Fruit fly (Drosophila melanogaster) whole organism, embryonic: ENCODE data around the gene MED18.

Experiments
- ATbp ChIP-seq: fragments of 200-800 bp; sonication (Bioruptor generic); optimal IDR thresholded peaks from 2 replicates; lab custom pipeline; 2017; ENCODE audit warnings: missing biosample characterization, mild to moderate bottlenecking, missing genetic modification characterization, missing genetic modification reagents
- Adf1 ChIP-seq: fragments of 200-800 bp; sonication (Bioruptor generic); IDR thresholded peaks from 2 replicates; pipeline ENCODE4 v1.3.6; 2022; ENCODE audit warnings: missing biosample characterization, missing genetic modification characterization
- Antp ChIP-seq: fragments of 200-800 bp; sonication (Bioruptor generic); optimal IDR thresholded peaks from 3 replicates; lab custom pipeline; 2016; ENCODE audit warnings: missing biosample characterization, missing genetic modification characterization
- BEAF-32 ChIP-seq: fragments of 200-800 bp; sonication (Bioruptor generic); optimal IDR thresholded peaks from 3 replicates; lab custom pipeline; 2017; ENCODE audit warnings: missing biosample characterization, missing genetic modification characterization, mild to moderate bottlenecking, moderate library complexity, missing genetic modification reagents
- Blimp-1 ChIP-seq: fragments of 200-800 bp; sonication (Bioruptor generic); optimal IDR thresholded peaks from 3 replicates; lab custom pipeline; 2018; ENCODE audit warnings: missing biosample characterization, missing genetic modification characterization, mild to moderate bottlenecking, moderate library complexity, missing genetic modification reagents
- CG10321 ChIP-seq: fragments of 200-800 bp; sonication (Bioruptor generic); IDR thresholded peaks from 2 replicates; pipeline ENCODE4 v1.3.6; 2022; ENCODE audit warnings: missing biosample characterization, missing genetic modification characterization
- CG10565 ChIP-seq: fragments of 200-800 bp; sonication (Bioruptor generic); optimal IDR thresholded peaks from 3 replicates; lab custom pipeline; 2016; ENCODE audit warnings: missing biosample characterization, mild to moderate bottlenecking, missing genetic modification characterization
- CG11085 ChIP-seq: fragments of 200-800 bp; sonication (Bioruptor generic); IDR thresholded peaks from 2 replicates; pipeline ENCODE4 v1.3.6; 2022; ENCODE audit warnings: missing biosample characterization, missing genetic modification characterization
- CG11093 ChIP-seq: fragments of 200-800 bp; sonication (Bioruptor generic); IDR thresholded peaks from 3 replicates; pipeline ENCODE4 v1.3.6; 2022; ENCODE audit warnings: missing biosample characterization, missing genetic modification characterization
- CG11247 ChIP-seq: fragments of 200-800 bp; sonication (Bioruptor generic); IDR thresholded peaks from 2 replicates; pipeline ENCODE4 v1.3.6; 2022; ENCODE audit warnings: missing biosample characterization, missing genetic modification characterization
- CG12219 ChIP-seq: fragments of 200-800 bp; sonication (Bioruptor generic); optimal IDR thresholded peaks from 3 replicates; lab custom pipeline; 2018; ENCODE audit warnings: missing biosample characterization, mild to moderate bottlenecking, missing genetic modification characterization
- CG12769 ChIP-seq: fragments of 200-800 bp; sonication (Bioruptor generic); optimal IDR thresholded peaks from 2 replicates; lab custom pipeline; 2019; ENCODE audit warnings: missing biosample characterization, mild to moderate bottlenecking, missing genetic modification characterization, moderate library complexity
- CG14710 ChIP-seq: fragments of 200-800 bp; sonication (Bioruptor generic); optimal IDR thresholded peaks from 3 replicates; lab custom pipeline; 2019; ENCODE audit warnings: missing biosample characterization, mild to moderate bottlenecking, missing genetic modification characterization, moderate library complexity
- CG16863 ChIP-seq: fragments of 200-800 bp; sonication (Bioruptor generic); optimal IDR thresholded peaks from 3 replicates; lab custom pipeline; 2016; ENCODE audit warnings: missing biosample characterization, missing genetic modification characterization
- CG17912 ChIP-seq: fragments of 200-800 bp; sonication (Bioruptor generic); optimal IDR thresholded peaks from 2 replicates; lab custom pipeline; 2018; ENCODE audit warnings: missing biosample characterization, mild to moderate bottlenecking, missing genetic modification characterization
- CG2129 ChIP-seq: fragments of 200-800 bp; sonication (Bioruptor generic); IDR thresholded peaks from 2 replicates; pipeline ENCODE4 v1.3.6; 2022; ENCODE audit warnings: missing biosample characterization, missing genetic modification characterization; ENCODE audit not compliant: partially characterized antibody
- CG4404 ChIP-seq: fragments of 200-800 bp; sonication (Bioruptor generic); IDR thresholded peaks from 2 replicates; pipeline ENCODE4 v1.3.6; 2022; ENCODE audit warnings: missing biosample characterization, missing genetic modification characterization
- CG4730 ChIP-seq: fragments of 200-800 bp; sonication (Bioruptor generic); IDR thresholded peaks from 2 replicates; pipeline ENCODE4 v1.3.6; 2022; ENCODE audit warnings: missing biosample characterization, missing genetic modification characterization
- CG5180 ChIP-seq: fragments of 200-800 bp; sonication (Bioruptor generic); optimal IDR thresholded peaks from 3 replicates; lab custom pipeline; 2017; ENCODE audit warnings: missing biosample characterization, missing genetic modification characterization, mild to moderate bottlenecking, moderate library complexity, missing genetic modification reagents
- CG6272 ChIP-seq: fragments of 200-800 bp; sonication (Bioruptor generic); IDR thresholded peaks from 2 replicates; pipeline ENCODE4 v1.3.6; 2022; ENCODE audit warnings: missing biosample characterization, missing genetic modification characterization
- CG8281 ChIP-seq: fragments of 200-800 bp; sonication (Bioruptor generic); optimal IDR thresholded peaks from 2 replicates; lab custom pipeline; 2018; ENCODE audit warnings: missing biosample characterization, mild to moderate bottlenecking, missing genetic modification characterization, moderate library complexity
- CG9609 ChIP-seq: fragments of 200-800 bp; sonication (Bioruptor generic); optimal IDR thresholded peaks from 3 replicates; lab custom pipeline; 2016; ENCODE audit warnings: missing biosample characterization, missing genetic modification characterization
- Deaf1 ChIP-seq: fragments of 200-800 bp; optimal IDR thresholded peaks from 3 replicates; lab custom pipeline; 2019; ENCODE audit warnings: missing biosample characterization, mild to moderate bottlenecking, missing genetic modification characterization, moderate library complexity
- Dip2 ChIP-seq: fragments of 200-800 bp; sonication (Bioruptor generic); IDR thresholded peaks from 2 replicates; pipeline ENCODE4 v1.3.6; 2022; ENCODE audit warnings: missing biosample characterization, missing genetic modification characterization
- E2f2 ChIP-seq: fragments of 200-800 bp; sonication (Bioruptor generic); IDR thresholded peaks from 2 replicates; pipeline ENCODE4 v1.3.6; 2022; ENCODE audit warnings: missing biosample characterization, missing genetic modification characterization
- Eip74EF ChIP-seq, 2 experiments: fragments of 200-800 bp in 1 of 2; fragments of >200 bp in 1 of 2; sonication (Bioruptor generic) in 1 of 2; optimal IDR thresholded peaks; 2 replicates each; lab custom pipeline; 2017 to 2019; ENCODE audit warnings: missing biosample characterization in 2 of 2, missing genetic modification characterization in 2 of 2, mild to moderate bottlenecking in 1 of 2, moderate library complexity in 1 of 2
- Max ChIP-seq: fragments of 200-800 bp; sonication (Bioruptor generic); optimal IDR thresholded peaks from 2 replicates; lab custom pipeline; 2016; ENCODE audit warnings: missing biosample characterization, mild to moderate bottlenecking, missing genetic modification characterization
- NfI ChIP-seq: fragments of 200-800 bp; sonication (Bioruptor generic); optimal IDR thresholded peaks from 3 replicates; lab custom pipeline; 2018; ENCODE audit warnings: missing biosample characterization, mild to moderate bottlenecking, missing genetic modification characterization, moderate library complexity
- Pdp1 ChIP-seq, 2 experiments: fragments of 200-800 bp; sonication (Bioruptor generic); optimal IDR thresholded peaks; 3 replicates each; lab custom pipeline; 2016; ENCODE audit warnings: missing biosample characterization in 2 of 2, missing genetic modification characterization in 2 of 2, mild to moderate bottlenecking in 1 of 2, moderate library complexity in 1 of 2
- Sox100B ChIP-seq: fragments of 200-800 bp; sonication (Bioruptor generic); optimal IDR thresholded peaks from 3 replicates; lab custom pipeline; 2018; ENCODE audit warnings: missing biosample characterization, mild to moderate bottlenecking, missing genetic modification characterization
- Spps ChIP-seq: fragments of 200-800 bp; sonication (Bioruptor generic); optimal IDR thresholded peaks from 2 replicates; lab custom pipeline; 2018; ENCODE audit warnings: missing biosample characterization, mild to moderate bottlenecking, missing genetic modification characterization
- ase ChIP-seq: fragments of 200-800 bp; sonication (Bioruptor generic); IDR thresholded peaks from 3 replicates; pipeline ENCODE4 v1.3.6; 2022; ENCODE audit warnings: missing biosample characterization, missing genetic modification characterization
- bbx ChIP-seq: fragments of 200-800 bp; sonication (Bioruptor generic); IDR thresholded peaks from 2 replicates; pipeline ENCODE4 v1.3.6; 2022; ENCODE audit warnings: missing biosample characterization, missing genetic modification characterization; ENCODE audit not compliant: partially characterized antibody
- crc ChIP-seq: fragments of 200-800 bp; sonication (Bioruptor generic); optimal IDR thresholded peaks from 2 replicates; lab custom pipeline; 2016; ENCODE audit warnings: missing biosample characterization, missing genetic modification characterization
- crol ChIP-seq: fragments of 200-800 bp; sonication (Bioruptor generic); IDR thresholded peaks from 2 replicates; pipeline ENCODE4 v1.3.6; 2022; ENCODE audit warnings: missing biosample characterization, missing genetic modification characterization
- gce ChIP-seq: fragments of 200-800 bp; sonication (Bioruptor generic); IDR thresholded peaks from 3 replicates; pipeline ENCODE4 v1.3.6; 2022; ENCODE audit warnings: missing biosample characterization, missing genetic modification characterization
- ind ChIP-seq: fragments of 200-800 bp; sonication (Bioruptor generic); optimal IDR thresholded peaks from 3 replicates; lab custom pipeline; 2016; ENCODE audit warnings: missing biosample characterization, missing genetic modification characterization
- knrl ChIP-seq: fragments of 200-800 bp; sonication (Bioruptor generic); IDR thresholded peaks from 3 replicates; pipeline ENCODE4 v1.3.6; 2022; ENCODE audit warnings: missing biosample characterization, missing genetic modification characterization; ENCODE audit not compliant: partially characterized antibody
- pzg ChIP-seq: fragments of 200-800 bp; sonication (Bioruptor generic); optimal IDR thresholded peaks from 3 replicates; lab custom pipeline; 2018; ENCODE audit warnings: missing biosample characterization, mild to moderate bottlenecking, missing genetic modification characterization, moderate library complexity
- sens-2 ChIP-seq: fragments of 200-800 bp; sonication (Bioruptor generic); IDR thresholded peaks from 2 replicates; pipeline ENCODE4 v1.3.6; 2022; ENCODE audit warnings: missing biosample characterization, missing genetic modification characterization
- seq ChIP-seq: fragments of 200-800 bp; sonication (Bioruptor generic); IDR thresholded peaks from 2 replicates; pipeline ENCODE4 v1.3.6; 2022; ENCODE audit warnings: missing biosample characterization, missing genetic modification characterization
- shn ChIP-seq: fragments of 200-800 bp; sonication (Bioruptor generic); optimal IDR thresholded peaks from 3 replicates; lab custom pipeline; 2016; ENCODE audit warnings: missing biosample characterization, missing genetic modification characterization
- slbo ChIP-seq: fragments of 200-800 bp; sonication (Bioruptor generic); IDR thresholded peaks from 2 replicates; pipeline ENCODE4 v1.3.6; 2022; ENCODE audit warnings: missing biosample characterization, missing genetic modification characterization
- sr ChIP-seq: fragments of 200-800 bp; sonication (Bioruptor generic); IDR thresholded peaks from 3 replicates; pipeline ENCODE4 v1.3.6; 2022; ENCODE audit warnings: missing biosample characterization, missing genetic modification characterization
- stc ChIP-seq: fragments of 200-800 bp; sonication (Bioruptor generic); IDR thresholded peaks from 2 replicates; pipeline ENCODE4 v1.3.6; 2022; ENCODE audit warnings: missing biosample characterization, missing genetic modification characterization
- sug ChIP-seq: fragments of 200-800 bp; optimal IDR thresholded peaks from 2 replicates; lab custom pipeline; 2019; ENCODE audit warnings: missing biosample characterization, mild to moderate bottlenecking, missing genetic modification characterization, moderate library complexity
- ttk ChIP-seq: fragments of 200-800 bp; sonication (Bioruptor generic); IDR thresholded peaks from 2 replicates; pipeline ENCODE4 v2.1.2; 2022; ENCODE audit warnings: missing biosample characterization, missing genetic modification characterization
- usp ChIP-seq: fragments of >200 bp; optimal IDR thresholded peaks from 2 replicates; lab custom pipeline; 2017; ENCODE audit warnings: missing biosample characterization, missing genetic modification characterization
- vfl ChIP-seq: fragments of 200-800 bp; sonication (Bioruptor generic); optimal IDR thresholded peaks from 2 replicates; lab custom pipeline; 2016; ENCODE audit warnings: missing biosample characterization, missing genetic modification characterization
- vvl ChIP-seq: fragments of 200-800 bp; sonication (Bioruptor generic); IDR thresholded peaks from 2 replicates; pipeline ENCODE4 v1.3.6; 2022; ENCODE audit warnings: missing biosample characterization, missing genetic modification characterization
- wdn ChIP-seq: fragments of 200-800 bp; sonication (Bioruptor generic); IDR thresholded peaks from 2 replicates; pipeline ENCODE4 v1.3.6; 2022; ENCODE audit warnings: missing biosample characterization, missing genetic modification characterization

MED18 gene

dm6 chrX:1842875-1843274 lies 22.8 kb upstream of the MED18 start (continued):
- TF ChIP-seq CG4730 (GFP tag; lab: Robert Waterston, UW) = no peak
- TF ChIP-seq NfI (GFP tag; lab: Kevin White, UChicago) = no peak
- no peak for TF ChIP-seq CG8281 (tag; lab: Kevin White, UChicago)
- no peak for TF ChIP-seq CG11085
- TF ChIP-seq bbx (GFP tag; lab: Robert Waterston, UW) = no peak
- peak; percentile 98 for TF ChIP-seq sug (tag; lab: Kevin White, UChicago)
- TF ChIP-seq seq (GFP tag; lab: Robert Waterston, UW) = no peak
- no peak for TF ChIP-seq CG4404 (GFP tag; lab: Robert Waterston, UW)
- no peak for TF ChIP-seq CG11093 (GFP tag; lab: Robert Waterston, UW)
- TF ChIP-seq CG6272 (GFP tag; lab: Robert Waterston, UW) = no peak
- TF ChIP-seq vvl (GFP tag; lab: Robert Waterston, UW) = peak; percentile 48; the same call in 1 of the 2 replicates
- TF ChIP-seq crol (GFP tag; lab: Robert Waterston, UW) = peak; percentile 38
- no peak for TF ChIP-seq gce
- peak; percentile 22 for TF ChIP-seq Blimp-1 (GFP tag; lab: Kevin White, UChicago)
- TF ChIP-seq Sox100B (GFP tag; lab: Kevin White, UChicago) = no peak
- TF ChIP-seq Adf1 (GFP tag; lab: Robert Waterston, UW) = peak; percentile 37; the same call in 1 of the 2 replicates
- peak in 1 of 2 experiments; percentile 88 for TF ChIP-seq Eip74EF (GFP tag; optimal IDR thresholded peaks at IDR 0.05; lab: Kevin White, UChicago)
- no peak for TF ChIP-seq crc (GFP tag; lab: Kevin White, UChicago)
- no peak for TF ChIP-seq BEAF-32
- no peak for TF ChIP-seq sens-2 (GFP tag; lab: Robert Waterston, UW)
- TF ChIP-seq CG10565 (GFP tag; lab: Kevin White, UChicago) = no peak
- TF ChIP-seq pzg (GFP tag; lab: Kevin White, UChicago) = no peak
- TF ChIP-seq sr (GFP tag; lab: Robert Waterston, UW) = peak; percentile 44; the same call in 1 of the 3 replicates
- TF ChIP-seq ind (GFP tag; lab: Kevin White, UChicago) = no peak
- TF ChIP-seq ATbp (GFP tag; lab: Kevin White, UChicago) = no peak
- no peak for TF ChIP-seq stc
- no peak for TF ChIP-seq CG14710 (tag; lab: Kevin White, UChicago)
- TF ChIP-seq CG10321 (GFP tag; lab: Robert Waterston, UW) = peak; percentile 36; the same call in 1 of the 2 replicates
- TF ChIP-seq E2f2 (GFP tag; lab: Robert Waterston, UW) = no peak
- peak; percentile 3 for TF ChIP-seq shn (GFP tag; lab: Kevin White, UChicago)
- no peak for TF ChIP-seq CG17912 (GFP tag; lab: Kevin White, UChicago)
- TF ChIP-seq slbo (GFP tag; lab: Robert Waterston, UW) = peak; percentile 11; the same call in 1 of the 2 replicates
- no peak for TF ChIP-seq wdn (GFP tag; lab: Robert Waterston, UW)
- no peak for TF ChIP-seq ttk (GFP tag; lab: Robert Waterston, UW)
- TF ChIP-seq CG12219 (GFP tag; lab: Kevin White, UChicago) = no peak
- no peak for TF ChIP-seq CG2129
- peak in 1 of 2 experiments; percentile 1 for TF ChIP-seq Pdp1 (GFP tag; optimal IDR thresholded peaks at IDR 0.05; lab: Kevin White, UChicago)
- no peak for TF ChIP-seq Antp (GFP tag; lab: Kevin White, UChicago)
- TF ChIP-seq CG11247 = no peak
- TF ChIP-seq ase (GFP tag; lab: Robert Waterston, UW) = no peak
- TF ChIP-seq Max (GFP tag; lab: Kevin White, UChicago) = no peak
- TF ChIP-seq usp (GFP tag; lab: Kevin White, UChicago) = no peak
- TF ChIP-seq Spps (tag; lab: Kevin White, UChicago) = no peak
- no peak for TF ChIP-seq CG16863
- TF ChIP-seq knrl = no peak
- no peak for TF ChIP-seq Deaf1 (tag; lab: Kevin White, UChicago)
- no peak for TF ChIP-seq Dip2 (GFP tag; lab: Robert Waterston, UW)
- TF ChIP-seq CG9609 (GFP tag; lab: Kevin White, UChicago) = no peak
- TF ChIP-seq CG12769 (tag; lab: Kevin White, UChicago) = peak; percentile 82
- no peak for TF ChIP-seq vfl (GFP tag; lab: Kevin White, UChicago)
- no peak for TF ChIP-seq CG5180 (GFP tag; lab: Kevin White, UChicago)
